Worm (Caenorhabditis elegans) whole organism, L4/young adult: Measurements from ENCODE around the gene srh-19.

Source experiments
- W03F9.2 ChIP-seq: fragments of 150-350 bp; optimal IDR thresholded peaks from 2 replicates; lab custom pipeline; 2014; ENCODE audit warnings: missing biosample characterization, missing genetic modification characterization
- dao-5 ChIP-seq: sonication (generic microtip); optimal IDR thresholded peaks from 2 replicates; lab custom pipeline; 2016; ENCODE audit warnings: missing genotype, missing genetic modification characterization, moderate library complexity, missing compliant biosample characterization
- him-1 ChIP-seq: sonication (generic microtip); optimal IDR thresholded peaks from 2 replicates; lab custom pipeline; 2016; ENCODE audit warnings: missing genotype, missing genetic modification reagents, missing genetic modification characterization, missing compliant biosample characterization

srh-19 gene

DNA sequence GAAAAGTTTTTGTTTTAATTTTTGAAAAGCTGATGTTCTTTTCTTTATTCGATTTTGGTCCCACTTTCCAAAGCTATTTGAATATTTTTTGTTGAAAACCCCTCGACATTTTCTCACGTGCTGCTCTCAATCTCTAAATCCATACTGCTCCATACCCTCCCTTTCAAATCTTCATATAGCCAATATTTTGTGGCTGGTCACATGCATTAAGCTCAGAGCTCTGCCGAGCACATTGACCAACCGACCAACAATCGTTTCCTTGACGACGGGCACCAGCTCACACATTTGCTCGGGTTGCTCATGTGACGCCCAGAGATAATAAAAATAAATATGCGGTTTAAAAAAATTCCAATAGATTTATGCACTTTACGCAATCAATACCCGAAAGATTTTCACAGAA, 26.0 kb downstream of the srh-19 start:
- TF ChIP-seq dao-5, result no peak
- TF ChIP-seq him-1 (tag; lab: Kevin White, UChicago), result no peak
- TF ChIP-seq W03F9.2, result no peak

DNA sequence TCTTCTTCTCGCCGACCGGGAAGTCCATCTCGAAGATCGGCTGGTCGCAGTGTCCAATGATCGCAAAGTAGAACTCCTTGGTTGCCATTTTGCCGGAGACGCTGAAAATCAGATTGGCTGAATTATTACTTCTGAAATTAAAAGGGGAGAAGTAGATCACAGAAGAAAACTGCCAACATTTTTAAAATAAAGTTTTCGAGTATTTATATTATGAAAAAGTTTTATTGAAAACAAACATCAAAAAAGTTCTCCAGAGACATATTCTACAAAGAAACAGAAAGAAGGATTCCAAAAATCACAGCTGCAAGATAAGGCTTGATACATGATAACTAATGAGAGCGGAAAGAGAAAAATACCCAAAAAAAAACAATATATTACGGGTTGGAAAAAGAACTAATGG, 27.2 kb downstream of the srh-19 start, which contains the start of gene sedl-1:
TSS of gene sedl-1 (minus strand) at position 101 of the 400 bp plus-strand sequence.
- TF ChIP-seq W03F9.2 (no peak), dao-5 (no peak), him-1 (tag; lab: Kevin White, UChicago) (no peak)

DNA sequence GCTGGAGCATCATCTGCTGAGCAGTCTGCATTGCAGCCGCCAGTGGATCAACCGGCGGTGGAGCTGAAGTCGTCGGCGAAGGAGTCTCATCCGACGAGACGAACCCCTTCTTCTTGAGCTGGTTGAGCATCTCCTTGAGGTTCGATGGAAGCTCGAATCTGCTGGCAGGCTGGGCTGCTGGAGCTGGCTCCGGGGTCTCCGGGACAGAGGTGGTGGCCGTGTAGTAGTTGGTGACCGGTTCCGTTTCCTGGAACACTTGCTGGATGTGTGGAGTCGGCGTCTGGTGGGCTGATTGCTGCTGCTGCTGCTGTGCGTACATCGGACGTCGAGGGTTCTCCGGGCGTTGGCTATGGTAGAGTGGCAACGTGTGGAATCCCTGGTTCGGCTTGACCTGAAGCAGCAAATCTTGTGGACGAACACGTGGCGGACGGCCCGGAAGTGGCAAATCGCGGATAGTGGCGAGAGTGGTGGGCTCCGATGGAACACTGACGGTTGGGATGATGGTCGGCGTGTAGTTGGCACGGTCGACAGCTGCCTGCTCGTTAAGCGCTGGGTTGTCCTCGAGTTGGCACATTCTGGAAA, 28.7 kb downstream of the srh-19 start:
- TF ChIP-seq W03F9.2 (no peak), dao-5 (no peak), him-1 (tag; lab: Kevin White, UChicago) (no peak)

DNA sequence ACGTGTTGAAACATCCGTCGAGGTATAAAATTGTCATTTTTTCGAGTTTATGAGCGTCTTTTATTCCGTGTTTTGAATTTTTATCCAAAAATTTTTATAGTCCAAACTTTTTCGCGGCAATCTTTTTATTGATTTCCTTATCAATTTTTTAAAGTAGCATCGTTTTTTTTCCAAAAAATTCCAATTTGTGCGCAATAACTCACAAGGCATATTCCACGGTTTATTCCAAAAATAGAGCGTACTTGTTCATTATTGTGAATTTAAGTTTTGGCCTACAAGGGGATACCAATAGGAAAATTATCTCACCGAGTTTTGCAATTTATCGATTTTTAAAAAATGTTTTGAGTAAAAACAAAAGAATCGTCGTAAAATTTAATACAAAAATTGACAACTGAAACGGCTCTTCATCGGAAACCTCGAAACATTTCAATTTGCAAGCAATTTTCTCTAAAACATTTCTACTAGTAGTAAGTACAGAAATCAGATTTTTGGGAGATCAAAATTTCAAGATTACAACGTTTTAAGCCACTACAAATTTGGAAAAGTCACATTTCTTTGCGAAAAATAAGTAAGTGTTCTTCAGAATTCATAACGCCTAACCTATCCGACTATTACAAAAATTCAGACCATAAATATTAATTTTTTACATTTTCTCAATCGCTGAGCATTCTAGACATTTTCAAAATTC, 30.8 kb downstream of the srh-19 start:
- TF ChIP-seq W03F9.2 (no peak), him-1 (tag; lab: Kevin White, UChicago) (no peak), dao-5 (no peak)

DNA sequence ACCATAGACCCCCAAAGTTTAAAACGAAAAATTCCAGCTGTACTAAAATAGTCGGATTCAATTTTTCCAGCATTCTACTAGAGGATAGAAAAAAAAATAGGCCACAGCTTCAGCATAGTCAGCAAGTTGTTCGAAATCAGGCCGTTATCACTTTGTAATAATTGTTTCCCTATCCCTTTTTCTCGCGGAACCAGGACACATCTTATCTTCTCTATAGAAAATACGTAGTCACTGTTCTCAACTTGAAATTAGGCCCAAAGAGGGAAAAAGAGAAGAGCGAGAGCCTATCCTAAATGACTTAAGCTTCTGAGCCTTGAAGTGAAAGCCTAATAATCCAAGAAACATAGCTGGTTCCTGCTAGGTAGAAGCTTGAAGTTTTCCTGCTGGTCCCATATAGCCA, 32.8 kb downstream of the srh-19 start:
- no peak for TF ChIP-seq dao-5
- TF ChIP-seq him-1 (tag; lab: Kevin White, UChicago), result no peak
- TF ChIP-seq W03F9.2, result no peak

DNA sequence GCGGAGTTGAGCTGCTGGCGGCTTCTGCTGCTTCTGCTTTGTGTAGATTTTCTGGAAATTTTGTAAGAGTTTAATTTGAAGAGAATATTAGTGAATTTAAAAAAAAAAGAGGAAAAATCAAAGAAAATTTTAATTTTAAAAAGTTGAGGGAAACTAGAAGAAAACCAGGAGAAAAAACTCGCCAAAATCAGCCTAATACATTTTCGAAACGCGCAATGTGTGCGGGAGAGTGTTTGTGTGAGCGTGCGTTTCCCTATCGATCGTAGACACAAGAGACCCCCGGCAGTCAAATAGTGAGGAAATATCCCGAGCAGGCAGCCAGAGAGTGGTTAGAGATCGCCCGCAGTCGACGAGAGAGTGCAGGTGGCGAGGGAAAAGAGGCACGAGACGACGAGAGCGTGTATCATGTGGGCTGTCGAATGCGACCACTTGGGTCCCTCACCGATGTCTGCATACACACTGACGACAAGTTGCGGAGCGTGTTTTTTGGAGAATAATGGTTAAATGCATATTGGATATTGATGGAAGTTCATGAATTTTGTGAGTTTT, 33.7 kb downstream of the srh-19 start, which contains the start of gene zfp-3:
TSS of gene zfp-3 (minus strand) at position 51 of the 549 bp plus-strand sequence.
- peak; percentile 80 for TF ChIP-seq him-1 (tag; lab: Kevin White, UChicago)
- peak; percentile 62 for TF ChIP-seq dao-5
- peak; percentile 72 for TF ChIP-seq W03F9.2

DNA sequence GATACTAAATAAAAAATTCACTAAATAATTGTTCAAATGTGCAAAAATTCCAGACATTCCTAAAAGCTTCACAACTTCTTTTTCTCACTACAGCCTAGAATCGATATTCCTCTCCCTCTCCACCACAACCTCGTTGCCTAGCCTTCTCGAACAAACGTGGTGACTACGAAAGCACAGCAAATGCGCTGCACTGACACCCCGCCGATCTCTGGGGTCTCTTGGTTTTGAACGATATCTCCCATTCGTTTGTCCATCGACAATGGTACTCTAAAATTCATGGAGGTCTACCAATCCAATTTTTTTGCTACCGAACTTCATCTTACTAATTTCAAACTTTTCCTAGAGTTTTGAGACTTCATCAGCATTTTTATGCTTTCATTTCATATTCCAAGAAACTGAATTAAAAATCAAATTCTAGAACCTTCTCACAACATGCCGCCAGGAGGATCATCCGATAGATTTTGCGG, 37.4 kb downstream of the srh-19 start, which contains the start of gene W05H7.1:
TSS of gene W05H7.1 (plus strand) at position 417 of the 467 bp plus-strand sequence.
- no peak for TF ChIP-seq W03F9.2
- TF ChIP-seq him-1 (tag; lab: Kevin White, UChicago), result no peak
- TF ChIP-seq dao-5, result no peak

DNA sequence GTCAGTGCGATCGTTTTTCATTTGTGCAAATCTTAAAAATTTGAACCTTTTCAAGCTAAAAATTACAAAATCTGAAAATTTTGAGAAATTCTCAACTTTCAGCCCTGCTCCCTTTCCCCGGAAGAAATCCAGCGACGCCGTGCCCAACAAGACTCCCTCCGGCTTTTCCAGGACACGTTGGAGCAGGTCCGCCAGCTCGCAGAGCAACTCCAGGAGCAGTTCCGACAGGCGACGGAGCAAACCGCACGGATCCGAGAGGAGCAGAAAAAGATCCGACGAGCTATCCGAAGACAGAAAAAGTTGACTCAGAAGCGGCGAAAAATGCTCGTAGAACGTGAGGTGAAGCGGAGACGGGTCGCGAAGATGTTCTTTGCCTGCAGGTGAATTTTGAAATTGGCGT, 38.3 kb downstream of the srh-19 start:
- TF ChIP-seq dao-5, result no peak
- no peak for TF ChIP-seq W03F9.2
- no peak for TF ChIP-seq him-1 (tag; lab: Kevin White, UChicago)

DNA sequence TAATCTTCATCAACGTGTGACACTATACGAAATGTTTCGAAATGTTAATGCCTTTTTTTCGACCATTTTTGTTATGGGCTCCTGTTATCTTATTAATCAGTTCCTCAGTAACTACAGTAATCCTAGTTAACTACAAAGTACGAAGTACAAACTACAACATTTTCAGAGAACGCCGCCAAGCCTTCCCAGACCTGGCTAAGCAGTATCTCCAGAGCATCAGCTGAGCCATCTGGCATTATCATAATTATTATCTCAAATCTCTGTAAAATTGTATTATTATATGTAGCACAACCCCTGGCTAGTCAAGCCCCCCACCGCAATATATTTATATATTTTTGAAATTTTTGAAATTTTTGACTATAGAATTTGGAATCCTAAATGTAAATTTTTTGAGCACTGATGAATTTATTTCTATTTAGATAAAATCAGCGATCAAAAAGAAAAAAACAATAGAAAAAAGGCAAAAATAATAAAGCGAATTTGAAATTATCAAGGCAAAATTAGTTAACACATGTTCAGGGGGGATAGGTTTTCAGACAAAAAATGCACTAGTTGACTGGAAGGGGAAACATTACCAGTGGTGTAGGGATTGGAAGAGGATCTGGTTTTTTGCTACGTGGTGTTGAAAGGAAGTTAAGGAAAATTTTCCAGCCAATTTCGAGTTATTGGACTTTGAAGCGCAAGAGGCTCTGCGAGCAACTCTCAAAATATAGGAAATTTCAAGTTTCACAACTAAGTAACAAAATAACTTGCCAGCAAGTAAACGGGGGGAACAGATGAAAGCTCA, 39.1 kb downstream of the srh-19 start:
- no peak for TF ChIP-seq dao-5

DNA sequence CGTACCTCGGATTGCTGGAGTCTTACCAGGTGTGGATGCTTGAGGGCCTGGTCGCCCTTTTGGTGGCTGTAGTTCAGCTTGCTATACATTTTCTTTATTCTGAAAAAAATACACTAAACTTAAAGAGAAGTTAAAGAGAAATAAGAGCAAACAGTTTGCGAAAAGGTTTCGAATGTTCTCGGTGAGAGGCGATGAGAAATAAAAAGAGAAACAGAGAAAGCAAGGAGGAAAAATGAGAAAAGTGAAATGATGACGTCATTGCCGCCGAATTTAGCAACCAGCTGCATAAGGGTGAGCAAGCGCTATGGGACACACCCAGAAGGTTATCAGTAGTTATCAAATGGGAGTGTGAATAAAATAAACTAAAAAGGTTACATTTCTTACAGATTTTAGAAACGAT, 40.8 kb downstream of the srh-19 start, which contains the start of gene cebp-1:
TSS of gene cebp-1 (minus strand) at position 99 of the 400 bp plus-strand sequence.
- no peak for TF ChIP-seq dao-5
- TF ChIP-seq him-1 (tag; lab: Kevin White, UChicago), result no peak
- peak; percentile 39 for TF ChIP-seq W03F9.2

DNA sequence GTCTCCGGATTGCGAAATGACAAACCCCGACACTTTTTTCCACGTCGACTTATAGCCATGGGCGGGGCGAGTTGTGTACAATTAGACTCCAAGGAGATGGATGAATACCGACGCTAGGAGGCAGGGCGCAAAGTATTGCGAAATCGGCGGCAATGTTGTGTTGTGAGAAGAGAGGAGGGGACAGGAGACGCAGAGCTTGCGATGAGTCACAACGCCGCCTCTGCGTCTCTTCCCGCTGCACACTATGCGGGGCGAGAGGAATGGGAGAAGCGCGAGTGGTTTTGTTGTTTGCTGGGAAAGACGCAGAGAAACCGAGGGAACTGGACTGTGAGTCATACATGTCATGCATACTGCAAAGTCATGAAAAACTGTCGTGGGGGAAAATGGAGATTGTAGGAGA, 41.4 kb downstream of the srh-19 start:
- TF ChIP-seq dao-5 (peak; percentile 11), W03F9.2 (peak; percentile 30), him-1 (tag; lab: Kevin White, UChicago) (peak; percentile 56)

DNA sequence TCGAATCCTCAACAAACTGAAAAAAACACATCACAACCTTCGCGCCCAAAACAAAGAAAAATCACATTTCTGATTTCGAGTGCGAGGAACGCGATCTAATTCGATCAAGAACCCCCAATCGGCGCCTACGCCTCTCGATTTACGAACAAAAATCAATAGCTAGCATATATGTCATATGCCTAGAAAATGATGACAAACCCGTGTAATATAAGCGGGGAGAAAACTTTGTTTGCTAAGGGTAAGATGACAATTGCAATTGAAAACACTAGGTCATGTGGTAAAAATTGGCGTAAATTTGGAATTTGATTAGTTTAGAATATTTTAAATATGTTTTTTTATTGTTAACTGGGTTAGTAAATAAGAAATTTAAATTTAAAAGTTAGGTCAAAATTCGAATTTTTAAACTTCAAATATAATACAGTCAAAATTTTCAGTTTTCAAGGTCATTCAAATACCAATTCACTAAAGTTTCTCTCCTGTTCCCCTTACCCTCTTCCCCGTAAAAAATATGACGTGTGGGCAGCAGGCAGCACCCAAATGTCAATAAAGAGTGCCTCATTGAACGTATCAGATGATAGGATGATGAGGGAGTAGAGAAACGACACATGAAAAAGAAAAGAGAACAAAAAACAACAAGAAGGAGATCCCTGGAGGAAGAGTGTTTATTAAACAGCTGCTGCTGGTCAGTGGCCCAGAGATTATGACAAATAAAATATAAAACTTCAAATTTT, 43.6 kb downstream of the srh-19 start:
- peak; percentile 27 for TF ChIP-seq W03F9.2
- no peak for TF ChIP-seq dao-5

DNA sequence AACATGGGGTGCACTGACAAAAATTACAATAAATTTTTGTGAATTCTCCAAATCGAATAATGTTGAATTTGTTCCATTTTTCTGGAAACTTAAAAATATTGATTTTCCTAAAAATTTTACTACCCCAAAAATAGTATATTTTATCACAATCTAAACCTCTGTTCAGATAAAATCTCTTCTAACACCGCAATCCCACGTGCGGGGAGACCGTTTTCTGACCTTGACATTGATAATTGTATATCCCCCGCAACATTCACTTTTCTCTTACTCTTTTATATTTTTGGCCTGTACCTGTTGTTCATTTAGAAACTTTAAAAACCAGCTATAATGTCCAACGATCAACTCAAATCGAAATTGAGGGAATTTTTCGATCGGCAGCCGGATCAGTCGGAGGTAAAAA, 45.8 kb downstream of the srh-19 start, which contains the start of gene D1005.2:
TSS of gene D1005.2 (plus strand) at position 230 of the 400 bp plus-strand sequence.
- no peak for TF ChIP-seq dao-5
- no peak for TF ChIP-seq him-1 (tag; lab: Kevin White, UChicago)
- TF ChIP-seq W03F9.2, result no peak

DNA sequence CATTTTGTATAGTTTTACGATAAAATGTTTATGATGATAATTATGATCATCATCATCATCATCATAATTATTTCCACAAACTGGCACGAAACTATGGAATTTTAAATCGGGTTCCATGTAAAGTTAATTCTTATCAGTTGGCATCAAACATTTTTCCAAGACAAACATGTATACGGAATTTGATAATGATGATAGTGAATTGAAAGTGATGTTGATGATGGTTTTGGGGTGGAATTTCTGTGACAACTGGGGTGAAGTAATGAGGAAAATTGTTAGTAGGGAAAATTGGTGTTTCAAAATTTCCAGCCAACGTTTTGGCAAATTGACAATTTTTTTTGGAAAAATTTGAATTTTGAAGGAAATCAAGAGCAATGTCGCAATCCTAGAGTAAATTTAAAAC, 46.8 kb downstream of the srh-19 start:
- no peak for TF ChIP-seq dao-5
- TF ChIP-seq W03F9.2, result no peak
- no peak for TF ChIP-seq him-1 (tag; lab: Kevin White, UChicago)
